Worm (Caenorhabditis elegans): ENCODE measurements around the gene ebax-1.

DNA sequence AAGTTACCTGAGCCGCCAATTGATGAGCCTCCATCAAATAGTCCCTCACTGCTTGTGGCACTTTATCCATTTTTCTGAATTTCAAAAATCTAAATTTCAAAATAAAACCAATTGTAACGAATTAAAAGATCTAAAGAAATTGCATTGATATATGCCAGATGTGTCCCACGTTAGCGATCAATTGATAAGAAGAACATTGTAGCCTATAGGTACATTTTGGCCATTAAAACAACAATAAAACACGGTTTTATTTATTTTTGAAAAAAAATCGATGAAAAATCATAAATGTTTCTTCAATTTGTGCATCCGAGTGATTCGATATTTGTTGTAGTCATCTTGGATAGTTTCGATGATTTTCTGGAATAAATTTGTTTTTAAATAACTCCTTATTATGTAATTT lies 47.7 kb upstream of the ebax-1 start, which contains the start of gene ech-8:
- TF ChIP-seq fos-1 (tag; optimal IDR thresholded peaks at IDR 0.05) (no peak), mep-1 (tag; optimal IDR thresholded peaks at IDR 0.05) (no peak), zfp-2 (tag; optimal IDR thresholded peaks at IDR 0.05) (no peak)

All from whole organism, L4 larva.